Fruit fly (Drosophila melanogaster): ENCODE measurements around the gene Prosalpha4T1.

DNA sequence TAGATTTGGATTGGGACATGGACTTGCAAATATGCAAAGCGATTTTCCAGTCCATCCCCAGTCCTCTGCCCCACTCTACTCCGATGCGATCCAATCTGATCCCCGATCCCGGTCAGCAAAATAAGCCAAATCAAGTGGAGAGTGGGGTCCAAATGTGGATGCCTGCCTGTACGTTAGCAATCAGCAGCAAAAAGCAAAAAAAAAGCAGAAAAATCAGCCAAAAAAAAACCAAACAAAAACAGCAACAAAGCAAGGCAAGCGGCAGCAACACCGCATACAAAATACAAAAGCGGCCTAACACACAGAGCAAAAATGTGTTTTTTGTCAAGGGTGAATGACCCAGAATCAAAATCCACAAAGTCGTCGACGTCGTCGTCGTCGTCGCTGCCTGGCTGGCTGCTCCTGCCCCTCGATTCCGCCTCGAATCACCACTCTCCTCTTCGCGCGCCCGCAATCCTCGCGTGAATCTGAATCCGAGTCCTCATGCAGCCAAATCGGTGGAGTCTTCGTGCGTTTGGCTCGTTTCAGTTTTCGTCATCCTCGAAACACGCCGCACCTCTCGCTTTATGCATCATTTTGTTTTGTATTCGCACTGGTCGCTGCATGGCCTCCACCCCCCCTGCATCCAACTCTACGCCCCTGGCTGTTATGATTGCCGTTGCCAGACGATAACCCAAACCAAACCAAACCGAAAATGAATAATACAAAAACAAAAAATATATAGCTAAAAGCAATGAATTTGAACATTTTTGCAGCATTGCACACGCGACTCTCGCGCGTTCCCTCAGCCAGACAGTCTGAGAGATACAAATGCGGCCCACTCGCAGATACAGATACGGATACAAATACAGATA lies 16.7 kb upstream of the Prosalpha4T1 start:
- TF ChIP-seq Xbp1 (GFP tag; optimal IDR thresholded peaks at IDR 0.05) (no peak), Abd-B (GFP tag; optimal IDR thresholded peaks at IDR 0.05) (no peak), CG8765 (GFP tag; IDR thresholded peaks at IDR 0.05) (no peak), salm (tag; optimal IDR thresholded peaks at IDR 0.05) (no peak), sens-2 (GFP tag; IDR thresholded peaks at IDR 0.05) (no peak), CG10321 (GFP tag; IDR thresholded peaks at IDR 0.05) (no peak), CG4424 (GFP tag; optimal IDR thresholded peaks at IDR 0.05) (no peak)
